Worm (Caenorhabditis elegans): Measurements from ENCODE around the gene T06D8.2.

DNA sequence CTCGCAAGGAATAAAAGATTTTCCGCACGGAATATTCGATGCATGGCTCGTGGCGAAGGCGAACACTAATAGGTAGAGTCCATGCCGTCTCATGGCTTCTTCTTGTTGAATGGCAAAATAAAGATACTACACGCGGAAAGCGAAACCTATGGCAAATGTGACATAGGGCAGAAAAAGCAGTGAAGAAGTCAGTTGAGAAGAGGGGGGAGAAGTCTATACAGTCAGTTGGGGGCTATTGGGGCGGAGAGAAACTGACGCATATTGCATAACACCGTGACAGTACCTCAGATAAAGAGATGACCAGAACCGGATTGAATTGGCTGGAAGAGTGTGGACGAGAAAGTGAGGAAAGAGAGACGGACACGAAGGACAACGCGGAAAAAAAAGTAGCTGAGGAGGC, 20.9 kb downstream of the T06D8.2 start, which contains the start of gene T06D8.10:
- TF ChIP-seq klf-2 (GFP tag; conservative IDR thresholded peaks at IDR 0.05) = no peak
- no peak for TF ChIP-seq med-1 (GFP tag; optimal IDR thresholded peaks at IDR 0.05; ENCODE audit: insufficient read depth)
